Fruit fly (Drosophila melanogaster): ENCODE measurements around the gene CG34408.

The CG34408 gene

dm6 chrX:10210317-10210873 lies 9.5 kb upstream of the CG34408 start (continued):
- TF ChIP-seq CG32006 (GFP tag; optimal IDR thresholded peaks at IDR 0.05) (peak; percentile 34), CG10631 (GFP tag; optimal IDR thresholded peaks at IDR 0.05) (peak; percentile 7), CG6163 (GFP tag; IDR thresholded peaks at IDR 0.05) (peak; percentile 66; the same call in 2 of the 3 replicates), CG11294 (GFP tag; IDR thresholded peaks at IDR 0.05) (peak; percentile 25; the same call in 1 of the 2 replicates), CG6792 (GFP tag; optimal IDR thresholded peaks at IDR 0.05) (peak; percentile 22), Hr38 (GFP tag; optimal IDR thresholded peaks at IDR 0.05) (no peak), Hr39 (GFP tag; optimal IDR thresholded peaks at IDR 0.05) (peak; percentile 67), Lpt (GFP tag; optimal IDR thresholded peaks at IDR 0.05) (peak; percentile 22), Ets21C (GFP tag; optimal IDR thresholded peaks at IDR 0.05) (peak; percentile 53), net (GFP tag; optimal IDR thresholded peaks at IDR 0.05) (no peak), CG1621 (tag; optimal IDR thresholded peaks at IDR 0.05) (no peak), CG3032 (tag; optimal IDR thresholded peaks at IDR 0.05) (no peak), pdm3 (GFP tag; optimal IDR thresholded peaks at IDR 0.05) (peak; percentile 40), CG8632 (GFP tag; optimal IDR thresholded peaks at IDR 0.05) (peak; percentile 9), Hr4 (GFP tag; optimal IDR thresholded peaks at IDR 0.05) (peak; percentile 35), achi (GFP tag; optimal IDR thresholded peaks at IDR 0.05) (peak; percentile 22), CG9139 (GFP tag; optimal IDR thresholded peaks at IDR 0.05) (no peak), CG10669 (GFP tag; optimal IDR thresholded peaks at IDR 0.05) (peak; percentile 15), lz (GFP tag; optimal IDR thresholded peaks at IDR 0.05) (peak; percentile 38), CG6808 (GFP tag; optimal IDR thresholded peaks at IDR 0.05) (no peak), CG31627 (GFP tag; optimal IDR thresholded peaks at IDR 0.05) (peak; percentile 68), svp (GFP tag) (no peak), Eip78C (GFP tag) (peak; percentile 86), dac (GFP tag; optimal IDR thresholded peaks at IDR 0.05) (peak; percentile 19), eg (GFP tag; IDR thresholded peaks at IDR 0.05) (peak; percentile 73), vri (GFP tag; optimal IDR thresholded peaks at IDR 0.05) (no peak), OdsH (GFP tag; optimal IDR thresholded peaks at IDR 0.05) (peak; percentile 58)

dm6 chrX:10211128-10211914 lies 8.6 kb upstream of the CG34408 start:
- peak; percentile 71 for TF ChIP-seq CG6792 (GFP tag; optimal IDR thresholded peaks at IDR 0.05)
- peak; percentile 82 for TF ChIP-seq dsx (GFP tag; optimal IDR thresholded peaks at IDR 0.05; ENCODE audit: poor library complexity, severe bottlenecking)
- peak; percentile 80 for TF ChIP-seq net (GFP tag; optimal IDR thresholded peaks at IDR 0.05)
- TF ChIP-seq fkh (GFP tag; optimal IDR thresholded peaks at IDR 0.05), result peak; percentile 68
- peak; percentile 76 for TF ChIP-seq acj6 (GFP tag; optimal IDR thresholded peaks at IDR 0.05)
- TF ChIP-seq Eip93F (GFP tag; optimal IDR thresholded peaks at IDR 0.05), result peak; percentile 49
- TF ChIP-seq svp (GFP tag), result peak; percentile 95
- peak; percentile 92 for TF ChIP-seq esn (GFP tag; optimal IDR thresholded peaks at IDR 0.05)
- peak; percentile 83 for TF ChIP-seq cyc (GFP tag; optimal IDR thresholded peaks at IDR 0.05)
- peak; percentile 88 for TF ChIP-seq Smox (GFP tag; optimal IDR thresholded peaks at IDR 0.05)
- peak; percentile 84 for TF ChIP-seq CG4318 (GFP tag; optimal IDR thresholded peaks at IDR 0.05)
- peak; percentile 9 to 65 for TF ChIP-seq ss (GFP tag; optimal IDR thresholded peaks at IDR 0.05)
- peak; percentile 68 for TF ChIP-seq CG11902 (GFP tag; optimal IDR thresholded peaks at IDR 0.05)
- TF ChIP-seq CG6276 (GFP tag; optimal IDR thresholded peaks at IDR 0.05), result peak; percentile 84
- peak; percentile 76 for TF ChIP-seq Lpt (GFP tag; optimal IDR thresholded peaks at IDR 0.05)
- peak; percentile 61 for TF ChIP-seq CG8319 (GFP tag; optimal IDR thresholded peaks at IDR 0.05)
- peak; percentile 55 for TF ChIP-seq Sox15 (GFP tag; optimal IDR thresholded peaks at IDR 0.05)
- peak; percentile 76 for TF ChIP-seq Ets96B (tag; optimal IDR thresholded peaks at IDR 0.05)
- peak; percentile 30 for TF ChIP-seq fd59A (GFP tag; optimal IDR thresholded peaks at IDR 0.05)
- TF ChIP-seq Hr38 (GFP tag; optimal IDR thresholded peaks at IDR 0.05), result no peak
- TF ChIP-seq vri (GFP tag; optimal IDR thresholded peaks at IDR 0.05), result peak; percentile 28
- TF ChIP-seq Sox14 (GFP tag; optimal IDR thresholded peaks at IDR 0.05), result peak; percentile 89
- TF ChIP-seq lz (GFP tag; optimal IDR thresholded peaks at IDR 0.05), result peak; percentile 91
- TF ChIP-seq CG10669 (GFP tag; optimal IDR thresholded peaks at IDR 0.05), result peak; percentile 70
- TF ChIP-seq Hr4 (GFP tag; optimal IDR thresholded peaks at IDR 0.05), result peak; percentile 89
- TF ChIP-seq eg (GFP tag; IDR thresholded peaks at IDR 0.05), result peak; percentile 76
- TF ChIP-seq CG16779 (tag; optimal IDR thresholded peaks at IDR 0.05), result peak; percentile 46
- TF ChIP-seq CG6808 (GFP tag; optimal IDR thresholded peaks at IDR 0.05), result peak; percentile 34
- peak; percentile 70 for TF ChIP-seq CG7368 (GFP tag; optimal IDR thresholded peaks at IDR 0.05)
- peak; percentile 41 for TF ChIP-seq CG11762 (GFP tag; optimal IDR thresholded peaks at IDR 0.05; ENCODE audit: insufficient read depth)
- peak; percentile 61 for TF ChIP-seq CG6163 (GFP tag; IDR thresholded peaks at IDR 0.05)
- peak; percentile 61 for TF ChIP-seq dac (GFP tag; optimal IDR thresholded peaks at IDR 0.05)
- TF ChIP-seq Eip75B (GFP tag; optimal IDR thresholded peaks at IDR 0.05), result peak; percentile 75

Measured in whole organism, prepupa.